Worm (Caenorhabditis elegans) whole organism, L2 larva: Measurements from ENCODE around the gene K10B2.4.

Source experiments
- R02D3.7 ChIP-seq: fragments of 150-350 bp; optimal IDR thresholded peaks from 2 replicates; lab custom pipeline; 2014; ENCODE audit warnings: missing biosample characterization, missing genetic modification characterization
- Y55F3AM.14 ChIP-seq: fragments of 200-800 bp; sonication (Bioruptor generic); optimal IDR thresholded peaks from 2 replicates; lab custom pipeline; 2018; ENCODE audit warnings: mild to moderate bottlenecking, missing genetic modification characterization, missing compliant biosample characterization
- elt-3 ChIP-seq: sonication (generic microtip); optimal IDR thresholded peaks from 2 replicates; lab custom pipeline; 2017; ENCODE audit warnings: missing biosample characterization, missing genetic modification characterization
- fos-1 ChIP-seq: fragments of 150-350 bp; optimal IDR thresholded peaks from 2 replicates; lab custom pipeline; 2014; ENCODE audit warnings: missing biosample characterization, missing genetic modification characterization
- nhr-10 ChIP-seq: sonication (generic microtip); optimal IDR thresholded peaks from 2 replicates; lab custom pipeline; 2017; ENCODE audit warnings: missing biosample characterization, missing genetic modification characterization
- nhr-25 ChIP-seq: fragments of 150-350 bp; sonication (generic microtip); optimal IDR thresholded peaks from 3 replicates; lab custom pipeline; 2014; ENCODE audit warnings: missing biosample characterization, missing genetic modification characterization
- skn-1 ChIP-seq: sonication (generic microtip); optimal IDR thresholded peaks from 2 replicates; lab custom pipeline; 2017; ENCODE audit warnings: missing biosample characterization, missing genetic modification characterization
- snpc-4 ChIP-seq: fragments of 150-350 bp; optimal IDR thresholded peaks from 2 replicates; lab custom pipeline; 2014; ENCODE audit warnings: missing biosample characterization, missing genetic modification characterization
- unc-39 ChIP-seq: fragments of 150-350 bp; optimal IDR thresholded peaks from 2 replicates; lab custom pipeline; 2014; ENCODE audit warnings: missing biosample characterization, missing genetic modification characterization

DNA sequence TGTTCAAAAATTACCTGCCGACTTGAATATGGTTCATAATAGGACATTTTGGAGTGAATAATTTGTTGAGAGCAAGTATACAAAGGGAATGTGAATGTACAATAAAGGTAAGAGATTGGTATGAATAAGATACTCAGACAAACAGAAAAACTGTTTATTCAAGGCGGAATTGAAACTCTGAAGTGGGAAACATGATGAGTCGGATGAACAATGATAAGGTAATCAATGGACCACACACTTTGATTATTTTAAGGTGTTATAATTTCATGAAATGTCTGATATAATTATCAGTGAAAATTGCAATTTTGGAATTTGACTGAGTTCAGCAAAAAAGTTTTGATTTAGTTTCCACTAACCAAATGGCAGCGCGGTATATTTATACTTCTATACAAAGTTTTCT lies 21.2 kb downstream of the K10B2.4 start:
- TF ChIP-seq snpc-4 (tag; lab: Kevin White, UChicago) = no peak
- TF ChIP-seq fos-1 (tag; lab: Kevin White, UChicago) = peak; percentile 46
- TF ChIP-seq R02D3.7 = no peak
- no peak for TF ChIP-seq skn-1 (tag; lab: Kevin White, UChicago)
- TF ChIP-seq nhr-25 (tag; lab: Kevin White, UChicago) = no peak
- no peak for TF ChIP-seq Y55F3AM.14 (GFP tag; lab: Kevin White, UChicago)
- TF ChIP-seq unc-39 = no peak
- no peak for TF ChIP-seq elt-3
- TF ChIP-seq nhr-10 = no peak
